Fruit fly (Drosophila melanogaster): ENCODE data around the gene p130CAS.

DNA sequence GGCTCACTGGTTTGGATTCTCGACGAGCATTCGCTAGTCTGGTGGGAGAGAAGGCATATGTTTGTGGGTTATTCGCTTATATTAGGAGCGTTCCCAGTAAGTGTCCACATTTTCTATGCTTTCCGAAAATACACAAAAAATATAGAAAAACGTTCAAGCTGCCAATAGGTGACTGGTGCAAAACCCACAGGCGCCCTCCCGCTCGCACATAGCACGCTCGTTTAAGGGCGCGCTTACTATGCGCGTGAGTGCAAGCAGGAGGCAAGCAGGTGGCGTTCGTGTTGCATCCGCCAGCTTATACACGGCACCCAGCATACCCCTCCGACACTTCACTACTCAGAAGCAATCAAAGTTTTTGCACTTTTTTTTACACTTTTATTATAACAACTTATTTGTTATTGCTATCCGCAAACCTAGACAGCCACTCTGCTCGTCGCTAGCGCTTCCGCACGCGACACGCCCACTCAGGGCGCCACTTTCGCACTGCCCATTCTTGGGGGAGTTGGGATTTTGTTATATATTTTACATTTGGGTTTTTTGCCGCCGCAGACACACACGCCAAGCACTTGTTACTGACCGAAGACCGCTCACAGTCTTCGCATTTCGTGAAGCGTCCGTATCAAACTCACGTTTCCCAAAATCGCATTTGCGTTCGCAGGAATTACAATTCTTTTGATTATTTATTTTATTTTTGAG lies 46.5 kb downstream of the p130CAS start:
- no peak for TF ChIP-seq psq (optimal IDR thresholded peaks at IDR 0.05)
- no peak for TF ChIP-seq EcR (GFP tag; optimal IDR thresholded peaks at IDR 0.05)
- no peak for TF ChIP-seq pan (optimal IDR thresholded peaks at IDR 0.05)
- peak; percentile 51 for TF ChIP-seq CG8478 (optimal IDR thresholded peaks at IDR 0.05)
- no peak for TF ChIP-seq usp (GFP tag; optimal IDR thresholded peaks at IDR 0.05)
- TF ChIP-seq Dll (optimal IDR thresholded peaks at IDR 0.05) = no peak

All from whole organism.